Fruit fly (Drosophila melanogaster) ovary, adult (tissue): ENCODE measurements around the gene Shal.

Source experiments
- CG17801 ChIP-seq: fragments of 200-800 bp; optimal IDR thresholded peaks from 2 replicates; lab custom pipeline; 2019; ENCODE audit warnings: missing biosample characterization, mild to moderate bottlenecking, missing genetic modification characterization, moderate library complexity; ENCODE audit not compliant: partially characterized antibody

Shal gene

dm6 chr3L:19584369-19584915 lies at the start of gene Shal:
Gene Shal, minus strand, starts transcription at chr3L:19584568.
- TF ChIP-seq CG17801 (GFP tag; lab: Kevin White, UChicago): no peak

DNA sequence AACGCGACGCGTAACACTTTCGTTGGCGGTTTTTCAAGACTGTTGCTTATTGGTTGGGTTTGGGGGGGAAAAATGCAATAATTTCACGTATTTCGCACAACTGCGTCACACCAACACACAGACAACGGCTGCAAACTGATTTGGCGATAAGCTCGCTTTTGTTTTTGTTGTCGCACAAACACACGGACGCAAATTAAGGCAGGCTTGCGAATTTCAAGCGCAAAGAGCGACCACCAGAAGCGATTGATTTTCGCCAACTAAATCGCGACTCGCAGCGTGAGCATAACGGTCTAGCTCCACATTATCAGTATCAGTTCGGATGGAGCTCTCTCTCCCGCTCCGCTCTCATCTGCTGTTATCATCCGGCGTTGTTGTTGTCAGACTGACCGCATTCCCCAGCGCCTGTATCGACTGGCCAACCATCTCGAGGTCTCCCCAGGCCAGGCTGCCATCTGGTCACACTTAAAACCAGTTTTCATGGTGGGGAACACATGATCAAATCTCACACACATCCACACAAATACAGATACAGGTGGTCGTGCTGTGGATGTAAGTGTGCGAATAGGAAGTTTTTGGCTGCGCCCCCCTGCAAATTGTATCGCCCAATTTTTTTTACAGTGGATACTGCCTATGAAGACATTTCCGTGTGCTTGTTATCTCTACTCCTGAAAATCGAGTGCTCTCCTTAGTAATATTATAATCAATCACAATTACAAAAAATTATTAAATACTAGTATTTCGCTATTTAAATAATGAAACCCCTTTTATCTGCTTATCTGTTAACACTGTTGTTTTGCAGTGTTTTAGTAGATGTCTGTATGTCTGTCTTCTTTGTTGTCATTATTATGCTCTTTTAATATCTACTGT lies 48.6 kb upstream of the Shal start:
- TF ChIP-seq CG17801 (GFP tag; lab: Kevin White, UChicago): peak; percentile 83

DNA sequence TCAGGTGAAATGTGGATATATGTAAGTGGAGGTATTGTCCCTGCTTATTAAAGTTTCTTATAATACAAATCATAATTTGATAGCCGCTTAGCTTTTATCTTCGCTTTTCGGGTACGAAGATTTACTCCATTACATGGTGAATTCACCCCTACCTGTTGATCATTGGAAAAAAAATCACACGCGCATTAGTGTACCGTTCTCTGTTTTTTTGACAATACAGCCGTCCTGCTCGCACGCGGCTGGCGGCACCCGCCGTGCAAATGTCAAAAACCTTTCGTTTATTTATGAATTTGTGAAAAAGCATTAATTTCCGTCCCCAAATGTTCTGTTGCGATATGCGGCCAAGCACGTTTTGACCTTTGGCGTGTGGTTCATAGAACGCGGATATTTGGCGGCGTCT lies 47.5 kb upstream of the Shal start:
- no peak for TF ChIP-seq CG17801 (GFP tag; lab: Kevin White, UChicago)

DNA sequence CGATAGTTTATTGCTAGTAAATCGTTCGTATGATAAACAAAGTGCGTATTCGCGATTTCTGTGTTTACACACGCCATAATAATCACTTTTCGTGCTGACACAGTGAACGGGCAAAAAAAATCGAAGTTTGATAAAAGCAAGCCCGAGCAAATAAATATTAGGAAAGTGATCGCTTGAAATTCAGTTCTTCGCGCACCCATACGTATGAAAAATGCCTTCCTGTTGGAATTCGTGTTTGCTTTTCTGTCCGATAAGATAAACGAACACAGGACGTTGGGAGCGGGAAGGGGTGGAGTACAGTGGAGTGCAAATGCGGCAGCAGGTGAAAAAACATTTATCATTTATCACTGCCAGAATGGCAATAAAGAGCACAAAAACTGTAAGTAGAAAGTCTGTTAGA lies 46.3 kb upstream of the Shal start:
- no peak for TF ChIP-seq CG17801 (GFP tag; lab: Kevin White, UChicago)

DNA sequence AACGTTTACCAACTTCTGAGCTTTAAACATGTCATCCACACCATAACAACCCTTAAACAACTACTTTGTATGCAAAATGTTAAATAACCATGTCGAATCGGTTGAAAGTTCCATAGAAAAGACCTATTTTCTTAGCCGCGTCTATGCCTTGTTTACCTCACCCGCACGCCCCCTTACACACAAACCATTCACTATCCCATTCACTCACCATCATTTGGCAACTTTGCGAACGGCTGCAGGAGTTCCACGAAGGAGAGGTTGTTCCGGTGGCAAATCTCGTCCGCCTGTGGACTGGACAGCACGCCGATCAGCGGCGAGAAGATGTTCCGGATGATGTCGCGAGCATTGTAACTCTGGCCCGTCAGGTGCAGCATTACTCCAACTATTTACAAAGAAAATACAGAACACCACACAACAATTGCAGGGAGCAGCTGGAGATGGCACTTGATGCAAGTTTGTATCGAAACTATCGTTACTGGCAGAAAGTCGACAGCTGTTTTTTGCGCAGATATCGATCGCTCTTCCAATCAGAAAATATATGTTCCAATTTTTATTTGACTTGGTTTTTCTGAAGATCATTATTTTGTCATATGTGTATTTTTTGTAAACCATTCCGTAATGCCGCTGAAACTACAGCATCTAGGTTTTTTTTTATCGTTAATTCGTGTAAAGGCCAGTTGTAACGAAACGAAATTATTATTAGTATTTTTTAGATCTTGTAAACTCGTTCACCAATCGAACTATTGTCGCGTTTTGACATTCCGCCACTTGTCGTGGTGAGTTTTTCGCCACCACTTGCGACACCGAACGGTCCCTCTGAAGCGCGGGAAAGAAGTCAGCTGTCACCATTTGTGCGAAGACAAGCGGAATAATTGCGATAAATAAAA lies 33.9 kb upstream of the Shal start, which contains the start of gene asf1:
TSS of gene asf1 (plus strand) at position 823 of the 887 bp plus-strand sequence.
- no peak for TF ChIP-seq CG17801 (GFP tag; lab: Kevin White, UChicago)

DNA sequence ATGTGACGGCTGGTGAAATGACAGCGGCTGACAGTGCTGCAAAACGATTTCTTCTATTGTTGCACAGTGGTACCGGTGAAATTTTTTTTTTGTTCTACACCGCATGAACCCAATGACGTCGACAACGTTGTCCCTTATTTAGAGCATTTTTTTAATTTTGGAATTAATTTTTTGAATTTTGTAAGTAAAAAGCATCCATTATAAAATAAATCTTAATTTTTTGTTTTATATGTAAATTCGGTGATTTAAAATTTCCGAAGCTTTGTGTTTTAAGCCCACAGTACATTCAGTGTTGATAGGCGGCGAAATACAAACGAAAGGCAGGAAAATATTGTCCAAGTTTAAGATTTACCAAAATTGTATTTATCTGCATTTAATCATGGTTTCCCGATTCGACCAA lies 27.8 kb upstream of the Shal start, which contains the start of the genes Lon and PIG-F:
TSS of gene Lon (minus strand) at position 28 of the 400 bp plus-strand sequence.
TSS of gene PIG-F (plus strand) at position 284 of the 400 bp plus-strand sequence.
- TF ChIP-seq CG17801 (GFP tag; lab: Kevin White, UChicago): peak; percentile 99

dm6 chr3L:19605974-19606497 lies 21.7 kb upstream of the Shal start, which contains the start of the genes lush and CG9372:
Gene lush, minus strand, starts transcription at chr3L:19606090.
Gene CG9372, plus strand, starts transcription at chr3L:19606208.
- no peak for TF ChIP-seq CG17801 (GFP tag; lab: Kevin White, UChicago)

DNA sequence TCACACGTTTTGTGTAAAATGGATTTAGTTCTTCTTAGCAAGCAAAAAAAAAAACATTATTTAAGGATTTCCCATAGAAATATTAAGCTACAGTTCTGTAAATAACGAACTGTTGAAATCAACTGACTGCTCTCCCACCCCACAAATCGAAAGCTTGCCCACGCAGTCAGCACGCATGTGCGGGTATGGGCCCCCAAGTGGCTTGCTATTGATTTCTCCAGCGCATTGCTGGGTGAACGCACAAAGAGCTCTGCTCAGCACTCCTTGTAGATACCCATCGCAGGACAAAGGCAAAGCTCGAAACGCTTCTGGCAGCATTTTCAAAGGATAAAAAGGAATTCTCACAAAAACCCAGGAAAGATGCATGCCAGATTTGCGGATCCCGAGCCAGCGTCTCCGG lies 17.0 kb upstream of the Shal start, which contains the start of gene CG9368:
TSS of gene CG9368 (plus strand) at position 221 of the 400 bp plus-strand sequence.
- TF ChIP-seq CG17801 (GFP tag; lab: Kevin White, UChicago): no peak

DNA sequence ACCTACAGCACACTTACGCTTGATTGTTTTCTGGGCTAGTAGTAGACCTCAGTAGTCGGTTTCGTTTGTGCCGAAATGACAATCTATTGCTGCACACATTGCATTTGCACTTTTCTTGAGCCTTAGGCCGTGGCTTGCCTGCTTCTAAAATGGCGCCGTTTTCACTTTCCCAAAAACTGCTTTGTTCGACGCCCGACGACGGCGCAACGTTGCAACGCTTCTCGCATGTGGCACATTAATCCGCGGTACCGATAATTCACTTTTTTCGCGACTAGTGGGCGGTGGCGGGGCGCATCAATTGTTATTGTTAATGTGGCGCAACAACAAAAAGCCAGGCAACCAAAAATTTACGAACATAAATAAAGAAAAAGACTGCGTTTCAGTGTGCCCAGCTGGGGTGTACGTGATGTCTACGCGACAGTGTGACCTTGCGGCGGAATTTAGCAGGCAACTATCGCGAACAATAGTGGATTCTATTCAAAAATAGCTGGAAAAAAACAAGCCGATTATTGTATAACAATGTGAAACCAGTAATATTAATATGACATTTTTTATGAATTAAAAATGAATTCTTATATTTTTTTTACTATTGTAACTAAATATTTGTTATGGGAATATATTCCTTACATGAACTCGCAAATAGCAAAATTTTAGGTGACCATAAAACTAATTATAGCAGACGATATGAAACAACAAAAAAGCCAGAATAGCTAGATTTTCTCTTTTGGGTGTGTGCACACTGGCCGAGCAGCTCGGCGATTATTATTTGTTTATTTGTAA lies 14.2 kb upstream of the Shal start, which contains the start of the genes ash1 and Taf6:
TSS of gene ash1 (minus strand) at position 387 of the 780 bp plus-strand sequence.
TSS of gene Taf6 (plus strand) at position 720 of the 780 bp plus-strand sequence.
- TF ChIP-seq CG17801 (GFP tag; lab: Kevin White, UChicago): no peak

- peak; percentile 100 for TF ChIP-seq CG17801 (GFP tag; lab: Kevin White, UChicago)
Observed at dm6 chr3L:19590422-19590821, 6.1 kb upstream of the Shal start, which contains the start of gene CG14100. Gene CG14100, minus strand, starts transcription at chr3L:19590524.

dm6 chr3L:19585979-19586378 lies 1.6 kb upstream of the Shal start, which contains the start of the genes CG9231 and CG9330:
Gene CG9231, minus strand, starts transcription at chr3L:19586003.
Gene CG9330, plus strand, starts transcription at chr3L:19586253.
- TF ChIP-seq CG17801 (GFP tag; lab: Kevin White, UChicago): peak; percentile 20

DNA sequence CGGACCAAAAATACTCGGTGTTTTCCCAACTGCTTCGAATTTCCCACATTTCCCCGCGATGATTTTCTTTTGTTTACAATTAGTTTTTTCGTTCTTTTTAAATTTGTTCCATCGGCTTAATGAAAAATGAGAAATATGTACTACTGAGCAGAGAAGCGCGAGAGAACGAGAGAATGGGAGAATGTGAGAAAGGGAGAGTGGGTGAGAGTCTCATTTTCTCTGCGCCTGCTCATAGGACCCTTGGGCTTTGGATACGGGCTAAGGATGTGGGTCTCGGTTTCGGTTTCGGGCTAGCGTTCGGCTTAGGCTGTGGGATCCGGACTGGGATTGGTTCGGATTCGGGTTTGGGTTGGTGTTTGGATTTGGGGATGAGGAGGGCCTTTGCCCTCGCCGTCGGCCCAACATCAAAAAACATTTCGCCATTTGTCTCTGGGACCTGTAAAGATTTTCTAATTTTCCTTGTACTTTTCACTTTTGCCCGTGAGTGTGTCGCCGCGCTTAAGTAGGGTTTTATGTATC lies 3.6 kb downstream of the Shal start:
- TF ChIP-seq CG17801 (GFP tag; lab: Kevin White, UChicago): no peak

DNA sequence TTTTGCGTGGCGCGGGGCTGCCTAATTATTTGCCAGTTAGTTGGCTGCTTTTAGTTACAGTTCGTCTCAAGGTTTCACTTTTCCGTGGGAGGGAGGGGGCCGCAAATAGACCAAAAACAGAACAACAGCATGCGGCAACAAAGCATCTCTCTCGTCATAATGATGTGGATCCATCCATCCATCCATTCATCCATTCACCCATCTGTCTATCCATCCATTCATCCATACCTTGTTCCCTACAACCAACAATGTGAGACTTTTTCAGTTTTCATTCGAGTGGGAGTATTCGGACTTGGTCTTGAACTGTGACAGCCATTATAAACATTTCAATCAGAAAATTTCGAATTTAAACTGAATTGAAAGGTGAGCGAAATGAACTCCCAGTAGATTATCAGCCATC lies 5.0 kb downstream of the Shal start:
- TF ChIP-seq CG17801 (GFP tag; lab: Kevin White, UChicago): no peak
